Worm (Caenorhabditis elegans): ENCODE results near the gene ZC155.4.

ZC155.4 gene

ce11 chrIII:5214162-5214561 lies 1.1 kb downstream of the ZC155.4 start:
- TF ChIP-seq tbx-37 (GFP tag; conservative IDR thresholded peaks at IDR 0.05), result no peak
- no peak for TF ChIP-seq sea-1 (GFP tag; conservative IDR thresholded peaks at IDR 0.05)
- TF ChIP-seq ama-1 (optimal IDR thresholded peaks at IDR 0.05), result no peak
- TF ChIP-seq ceh-36 (tag; optimal IDR thresholded peaks at IDR 0.05), result no peak
- no peak for TF ChIP-seq ets-7 (tag; optimal IDR thresholded peaks at IDR 0.05)
- TF ChIP-seq pes-1 (GFP tag; IDR thresholded peaks at IDR 0.05), result no peak
- TF ChIP-seq hmg-4 (GFP tag; optimal IDR thresholded peaks at IDR 0.05), result no peak
- no peak for TF ChIP-seq hnd-1 (tag; optimal IDR thresholded peaks at IDR 0.05)
- no peak for TF ChIP-seq B0310.2 (tag; optimal IDR thresholded peaks at IDR 0.05)
- TF ChIP-seq F13C5.2 (tag; optimal IDR thresholded peaks at IDR 0.05), result no peak
- no peak for TF ChIP-seq tra-4 (tag; optimal IDR thresholded peaks at IDR 0.05)
- TF ChIP-seq flt-1 (GFP tag; IDR thresholded peaks at IDR 0.05), result no peak
- no peak for TF ChIP-seq ceh-13 (GFP tag; optimal IDR thresholded peaks at IDR 0.05)
- TF ChIP-seq aly-1 (tag; optimal IDR thresholded peaks at IDR 0.05), result no peak

ce11 chrIII:5211137-5211648 lies 4.1 kb downstream of the ZC155.4 start:
- TF ChIP-seq sea-1 (GFP tag; conservative IDR thresholded peaks at IDR 0.05) (peak; percentile 76), flt-1 (GFP tag; IDR thresholded peaks at IDR 0.05) (peak; percentile 80), scrt-1 (GFP tag; IDR thresholded peaks at IDR 0.05) (peak; percentile 75), tbx-37 (GFP tag; conservative IDR thresholded peaks at IDR 0.05) (peak; percentile 40), pes-1 (GFP tag; IDR thresholded peaks at IDR 0.05) (peak; percentile 84), hmbx-1 (tag; optimal IDR thresholded peaks at IDR 0.05) (peak; percentile 16), aly-1 (tag; optimal IDR thresholded peaks at IDR 0.05) (peak; percentile 90), B0310.2 (tag; optimal IDR thresholded peaks at IDR 0.05) (peak; percentile 63), hnd-1 (tag; optimal IDR thresholded peaks at IDR 0.05) (peak; percentile 26), hmg-4 (GFP tag; optimal IDR thresholded peaks at IDR 0.05) (peak; percentile 93), ceh-13 (GFP tag; optimal IDR thresholded peaks at IDR 0.05) (peak; percentile 47), ets-7 (tag; optimal IDR thresholded peaks at IDR 0.05) (peak; percentile 55), F13C5.2 (tag; optimal IDR thresholded peaks at IDR 0.05) (peak; percentile 66)

- no peak for TF ChIP-seq hmbx-1 (tag; optimal IDR thresholded peaks at IDR 0.05)
- TF ChIP-seq scrt-1 (GFP tag; IDR thresholded peaks at IDR 0.05), result no peak
- TF ChIP-seq tra-4 (tag; optimal IDR thresholded peaks at IDR 0.05), result no peak
- TF ChIP-seq ets-7 (tag; optimal IDR thresholded peaks at IDR 0.05), result no peak
- no peak for TF ChIP-seq F13C5.2 (tag; optimal IDR thresholded peaks at IDR 0.05)
Observed at ce11 chrIII:5210269-5210668, 5.0 kb downstream of the ZC155.4 start.

- TF ChIP-seq B0310.2 (tag; optimal IDR thresholded peaks at IDR 0.05) (no peak), tbx-11 (GFP tag; IDR thresholded peaks at IDR 0.05) (no peak), pes-1 (GFP tag; IDR thresholded peaks at IDR 0.05) (no peak), flt-1 (GFP tag; IDR thresholded peaks at IDR 0.05) (no peak), tbx-37 (GFP tag; conservative IDR thresholded peaks at IDR 0.05) (no peak), hnd-1 (tag; optimal IDR thresholded peaks at IDR 0.05) (no peak), F13C5.2 (tag; optimal IDR thresholded peaks at IDR 0.05) (no peak), hmbx-1 (tag; optimal IDR thresholded peaks at IDR 0.05) (no peak)
Observed at ce11 chrIII:5208992-5209391, 6.3 kb downstream of the ZC155.4 start, which contains the start of gene syx-16. syx-16 (minus strand) TSS chrIII:5209109.

ce11 chrIII:5206861-5207414 lies 8.3 kb downstream of the ZC155.4 start, which contains the start of gene morc-1:
morc-1 (minus strand) TSS chrIII:5206911.
- TF ChIP-seq scrt-1 (GFP tag; IDR thresholded peaks at IDR 0.05) (0 out of 2 replicates have a peak, but pooled peaks have one; percentile 9), ets-7 (tag; optimal IDR thresholded peaks at IDR 0.05) (no peak)

ce11 chrIII:5203310-5203709 lies 12.0 kb downstream of the ZC155.4 start:
- no peak for TF ChIP-seq B0310.2 (tag; optimal IDR thresholded peaks at IDR 0.05)
- no peak for TF ChIP-seq tra-4 (tag; optimal IDR thresholded peaks at IDR 0.05)
- no peak for TF ChIP-seq hmbx-1 (tag; optimal IDR thresholded peaks at IDR 0.05)
- TF ChIP-seq tbx-11 (GFP tag; IDR thresholded peaks at IDR 0.05), result no peak
- TF ChIP-seq hmg-4 (GFP tag; optimal IDR thresholded peaks at IDR 0.05), result no peak
- TF ChIP-seq hnd-1 (tag; optimal IDR thresholded peaks at IDR 0.05), result no peak
- no peak for TF ChIP-seq ceh-36 (tag; optimal IDR thresholded peaks at IDR 0.05)
- TF ChIP-seq ceh-13 (GFP tag; optimal IDR thresholded peaks at IDR 0.05), result no peak
- no peak for TF ChIP-seq sea-1 (GFP tag; conservative IDR thresholded peaks at IDR 0.05)
- TF ChIP-seq ama-1 (optimal IDR thresholded peaks at IDR 0.05), result no peak
- no peak for TF ChIP-seq F13C5.2 (tag; optimal IDR thresholded peaks at IDR 0.05)
- TF ChIP-seq flt-1 (GFP tag; IDR thresholded peaks at IDR 0.05), result no peak
- TF ChIP-seq tbx-37 (GFP tag; conservative IDR thresholded peaks at IDR 0.05), result no peak
- TF ChIP-seq ets-7 (tag; optimal IDR thresholded peaks at IDR 0.05), result no peak

ce11 chrIII:5202641-5203040 lies 12.6 kb downstream of the ZC155.4 start:
- TF ChIP-seq ceh-13 (GFP tag; optimal IDR thresholded peaks at IDR 0.05) (no peak), ets-7 (tag; optimal IDR thresholded peaks at IDR 0.05) (no peak), tbx-37 (GFP tag; conservative IDR thresholded peaks at IDR 0.05) (no peak), scrt-1 (GFP tag; IDR thresholded peaks at IDR 0.05) (no peak), tra-4 (tag; optimal IDR thresholded peaks at IDR 0.05) (no peak), F13C5.2 (tag; optimal IDR thresholded peaks at IDR 0.05) (no peak), hmg-4 (GFP tag; optimal IDR thresholded peaks at IDR 0.05) (no peak), ceh-36 (tag; optimal IDR thresholded peaks at IDR 0.05) (no peak), flt-1 (GFP tag; IDR thresholded peaks at IDR 0.05) (no peak), sea-1 (GFP tag; conservative IDR thresholded peaks at IDR 0.05) (no peak), tbx-11 (GFP tag; IDR thresholded peaks at IDR 0.05) (no peak), ama-1 (optimal IDR thresholded peaks at IDR 0.05) (no peak), aly-1 (tag; optimal IDR thresholded peaks at IDR 0.05) (no peak), pes-1 (GFP tag; IDR thresholded peaks at IDR 0.05) (no peak), hnd-1 (tag; optimal IDR thresholded peaks at IDR 0.05) (no peak), B0310.2 (tag; optimal IDR thresholded peaks at IDR 0.05) (no peak), hmbx-1 (tag; optimal IDR thresholded peaks at IDR 0.05) (no peak)
